Fruit fly (Drosophila melanogaster): ENCODE measurements around the gene Ipp.

dm6 chr3R:14002146-14002846 is 43.7 kb downstream of the Ipp start:
- TF ChIP-seq psq (optimal IDR thresholded peaks at IDR 0.05) (no peak), CG8478 (optimal IDR thresholded peaks at IDR 0.05) (no peak), pan (optimal IDR thresholded peaks at IDR 0.05) (no peak), usp (GFP tag; optimal IDR thresholded peaks at IDR 0.05) (no peak)
